Worm (Caenorhabditis elegans): ENCODE measurements around the gene rnf-5.
A peak's percentile ranks its signal among the peaks of the same experiment; 100 is the strongest.

rnf-5 gene

DNA sequence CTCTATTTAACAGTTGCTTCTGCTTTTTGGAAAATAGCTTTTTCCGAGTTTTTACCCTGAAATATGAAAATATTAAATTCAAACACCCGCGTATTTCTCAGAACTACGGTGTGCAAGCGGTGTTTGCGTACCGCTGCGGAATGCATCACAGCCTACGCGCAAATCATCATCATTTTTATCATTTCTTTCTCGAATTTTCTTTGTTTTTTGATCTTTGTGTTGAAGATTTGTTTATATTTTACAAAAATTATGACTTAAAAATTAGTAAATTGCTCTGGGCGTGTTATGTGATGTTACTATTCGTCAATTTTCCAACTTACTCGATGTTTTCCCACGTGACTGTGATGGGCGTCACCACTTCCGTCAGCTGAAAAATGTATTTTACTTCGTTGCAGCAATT, 15.7 kb downstream of the rnf-5 start (continued):
- TF ChIP-seq B0336.3 (GFP tag; IDR thresholded peaks at IDR 0.05), result no peak
- peak; percentile 23; the same call in 1 of the 2 replicates for TF ChIP-seq nfyb-1 (GFP tag; IDR thresholded peaks at IDR 0.05)
- TF ChIP-seq madf-6 (GFP tag; IDR thresholded peaks at IDR 0.05), result peak; percentile 57
- no peak for TF ChIP-seq athp-1 (tag; optimal IDR thresholded peaks at IDR 0.05)
- TF ChIP-seq lin-26 (GFP tag; IDR thresholded peaks at IDR 0.05), result no peak
- TF ChIP-seq madf-8 (GFP tag; conservative IDR thresholded peaks at IDR 0.05), result no peak
- no peak for TF ChIP-seq T07F8.4 (tag; optimal IDR thresholded peaks at IDR 0.05)
- no peak for TF ChIP-seq ztf-22 (GFP tag; optimal IDR thresholded peaks at IDR 0.05)
- no peak for TF ChIP-seq ztf-6 (GFP tag; IDR thresholded peaks at IDR 0.05)
- no peak for TF ChIP-seq akir-1 (GFP tag; optimal IDR thresholded peaks at IDR 0.05)
- TF ChIP-seq pha-4 (tag; optimal IDR thresholded peaks at IDR 0.05), result no peak
- no peak for TF ChIP-seq F39B2.1 (GFP tag; IDR thresholded peaks at IDR 0.05)
- TF ChIP-seq pbrm-1 (GFP tag; IDR thresholded peaks at IDR 0.05), result no peak
- TF ChIP-seq ztf-25 (GFP tag; IDR thresholded peaks at IDR 0.05), result no peak
- TF ChIP-seq hmg-20 (GFP tag; IDR thresholded peaks at IDR 0.05), result no peak
- TF ChIP-seq egrh-3 (GFP tag; IDR thresholded peaks at IDR 0.05), result no peak
- TF ChIP-seq ccch-3 (GFP tag; optimal IDR thresholded peaks at IDR 0.05), result no peak
- no peak for TF ChIP-seq hlh-12 (tag; optimal IDR thresholded peaks at IDR 0.05)
- TF ChIP-seq mcd-1 (GFP tag; IDR thresholded peaks at IDR 0.05), result peak; percentile 62
- no peak for TF ChIP-seq ceh-40 (GFP tag; IDR thresholded peaks at IDR 0.05)
- TF ChIP-seq ekl-4 (GFP tag; IDR thresholded peaks at IDR 0.05), result peak; percentile 59
- TF ChIP-seq let-607 (tag; optimal IDR thresholded peaks at IDR 0.05), result no peak
- peak; percentile 30 for TF ChIP-seq nhr-80 (tag; optimal IDR thresholded peaks at IDR 0.05)
- TF ChIP-seq lin-35 (GFP tag; optimal IDR thresholded peaks at IDR 0.05), result peak in 2 of 3 experiments; percentile 17 to 94
- TF ChIP-seq attf-6 (GFP tag; IDR thresholded peaks at IDR 0.05), result no peak
- TF ChIP-seq ceh-100 (GFP tag; IDR thresholded peaks at IDR 0.05), result no peak
- no peak for TF ChIP-seq sdz-38 (tag; optimal IDR thresholded peaks at IDR 0.05)
- TF ChIP-seq ztf-3 (GFP tag; optimal IDR thresholded peaks at IDR 0.05), result no peak
- no peak for TF ChIP-seq ztf-28 (GFP tag; IDR thresholded peaks at IDR 0.05)
- TF ChIP-seq hsf-1 (GFP tag; IDR thresholded peaks at IDR 0.05), result peak; percentile 85
- TF ChIP-seq repo-1 (tag; optimal IDR thresholded peaks at IDR 0.05), result no peak
- TF ChIP-seq dpff-1 (tag; optimal IDR thresholded peaks at IDR 0.05), result no peak
- no peak for TF ChIP-seq zfh-2 (GFP tag; conservative IDR thresholded peaks at IDR 0.05)
- TF ChIP-seq nhr-179 (tag; optimal IDR thresholded peaks at IDR 0.05), result no peak
- TF ChIP-seq ceh-79 (tag; optimal IDR thresholded peaks at IDR 0.05), result no peak
- TF ChIP-seq aptf-3 (GFP tag; IDR thresholded peaks at IDR 0.05), result no peak
- TF ChIP-seq mxl-1 (tag; optimal IDR thresholded peaks at IDR 0.05), result no peak
- no peak for TF ChIP-seq ztf-26 (tag; optimal IDR thresholded peaks at IDR 0.05)
- TF ChIP-seq T26A5.8 (tag; optimal IDR thresholded peaks at IDR 0.05), result no peak
- TF ChIP-seq madf-10 (tag; optimal IDR thresholded peaks at IDR 0.05), result no peak
- TF ChIP-seq die-1 (tag; optimal IDR thresholded peaks at IDR 0.05), result no peak
- no peak for TF ChIP-seq sptf-2 (GFP tag; optimal IDR thresholded peaks at IDR 0.05)
- TF ChIP-seq ZK185.1 (tag; optimal IDR thresholded peaks at IDR 0.05; ENCODE audit: poor library complexity, severe bottlenecking), result peak; percentile 33
- TF ChIP-seq mes-4 (tag; optimal IDR thresholded peaks at IDR 0.05), result no peak
- TF ChIP-seq hmg-1.2 (GFP tag; IDR thresholded peaks at IDR 0.05), result peak; percentile 26; the same call in 1 of the 2 replicates
- no peak for TF ChIP-seq ets-4 (GFP tag; optimal IDR thresholded peaks at IDR 0.05)
- TF ChIP-seq snpc-1.3 (tag; optimal IDR thresholded peaks at IDR 0.05; ENCODE audit: insufficient read depth), result peak; percentile 6
- no peak for TF ChIP-seq D2030.7 (GFP tag; IDR thresholded peaks at IDR 0.05)
- no peak for TF ChIP-seq aptf-2 (GFP tag; conservative IDR thresholded peaks at IDR 0.05)
- no peak for TF ChIP-seq F37B4.10 (GFP tag; IDR thresholded peaks at IDR 0.05)
- TF ChIP-seq C17E4.6 (GFP tag; IDR thresholded peaks at IDR 0.05), result no peak

Measured in whole organism, young adult.